Worm (Caenorhabditis elegans) whole organism, midembryonic: Measurements from ENCODE around the gene K10G4.10.

Source experiments
- flt-1 ChIP-seq: fragments of 200-800 bp; sonication (Bioruptor generic); IDR thresholded peaks from 2 replicates; pipeline ENCODE4 v1.3.6; 2022; ENCODE audit warnings: missing genetic modification characterization, missing compliant biosample characterization
- klf-2 ChIP-seq: fragments of 200-800 bp; sonication (Bioruptor generic); conservative IDR thresholded peaks from 2 replicates; pipeline ENCODE4 v1.3.6; 2022; ENCODE audit warnings: missing genetic modification reagents, missing genetic modification characterization, missing compliant biosample characterization
- tab-1 ChIP-seq: fragments of 200-800 bp; sonication (Bioruptor generic); IDR thresholded peaks from 2 replicates; pipeline ENCODE4 v1.3.6; 2022; ENCODE audit warnings: missing genetic modification characterization, missing compliant biosample characterization

DNA sequence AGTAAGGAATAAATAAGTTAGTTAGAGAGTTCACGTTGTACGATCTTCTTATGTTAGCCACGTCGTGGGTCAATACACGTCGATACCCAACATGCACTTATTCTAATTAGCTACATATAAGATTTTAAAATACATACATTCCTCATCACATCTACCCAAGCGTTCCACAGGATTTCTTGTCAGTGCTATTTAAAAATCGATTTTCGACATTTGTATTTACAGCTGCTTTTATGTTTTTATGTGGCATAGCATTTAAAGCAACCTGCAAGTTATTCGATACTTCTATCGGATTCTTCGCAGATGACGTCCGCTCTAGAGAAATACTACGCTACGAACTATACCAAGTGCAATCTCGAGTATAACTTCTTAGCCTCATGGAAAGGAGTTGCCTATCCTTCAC is 17.9 kb upstream of the K10G4.10 start, which contains the start of gene srh-115:
- TF ChIP-seq tab-1 (GFP tag; lab: Robert Waterston, UW) (no peak), klf-2 (GFP tag; lab: Robert Waterston, UW) (no peak), flt-1 (GFP tag; lab: Robert Waterston, UW) (no peak)
